Worm (Caenorhabditis elegans) whole organism, L4/young adult: Measurements from ENCODE around the gene lgc-48.

Experiments
- W03F9.2 ChIP-seq: fragments of 150-350 bp; optimal IDR thresholded peaks from 2 replicates; lab custom pipeline; 2014; ENCODE audit warnings: missing biosample characterization, missing genetic modification characterization
- dao-5 ChIP-seq: sonication (generic microtip); optimal IDR thresholded peaks from 2 replicates; lab custom pipeline; 2016; ENCODE audit warnings: missing genotype, missing genetic modification characterization, moderate library complexity, missing compliant biosample characterization
- him-1 ChIP-seq: sonication (generic microtip); optimal IDR thresholded peaks from 2 replicates; lab custom pipeline; 2016; ENCODE audit warnings: missing genotype, missing genetic modification reagents, missing genetic modification characterization, missing compliant biosample characterization

The lgc-48 gene

ce11 chrV:13372821-13373220, 32.8 kb downstream of the lgc-48 start:
- TF ChIP-seq him-1 (tag; lab: Kevin White, UChicago) (no peak), dao-5 (tag; lab: Kevin White, UChicago) (no peak)

ce11 chrV:13373643-13374042, 33.6 kb downstream of the lgc-48 start:
- no peak for TF ChIP-seq him-1 (tag; lab: Kevin White, UChicago)

DNA sequence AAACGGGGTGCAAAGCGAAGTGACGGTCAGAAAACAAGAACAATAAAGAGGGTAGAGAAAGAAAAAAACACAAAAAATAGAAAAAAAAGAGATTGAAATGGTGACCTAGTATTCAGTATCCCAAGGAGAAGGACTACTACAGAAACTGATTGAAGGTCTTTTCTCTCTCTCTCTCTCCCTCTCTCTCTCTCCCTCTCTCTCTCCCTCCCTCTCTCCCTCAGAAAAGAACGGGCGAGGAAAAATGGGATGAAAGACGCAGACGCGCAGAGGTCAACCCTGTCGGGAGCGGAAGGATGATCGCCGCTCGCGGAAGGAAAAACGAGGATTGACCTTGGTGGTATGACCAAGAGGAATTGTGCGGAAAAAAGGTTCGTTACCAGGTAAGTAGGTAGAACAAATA, 34.5 kb downstream of the lgc-48 start:
- TF ChIP-seq dao-5 (tag; lab: Kevin White, UChicago) (no peak), W03F9.2 (tag; lab: Kevin White, UChicago) (no peak), him-1 (tag; lab: Kevin White, UChicago) (no peak)

ce11 chrV:13375861-13376260, 35.8 kb downstream of the lgc-48 start:
- no peak for TF ChIP-seq dao-5 (tag; lab: Kevin White, UChicago)
- no peak for TF ChIP-seq W03F9.2 (tag; lab: Kevin White, UChicago)
- TF ChIP-seq him-1 (tag; lab: Kevin White, UChicago) = no peak

- TF ChIP-seq W03F9.2 (tag; lab: Kevin White, UChicago) = no peak
- TF ChIP-seq him-1 (tag; lab: Kevin White, UChicago) = no peak
- no peak for TF ChIP-seq dao-5 (tag; lab: Kevin White, UChicago)
Observed at ce11 chrV:13377130-13377529, 37.1 kb downstream of the lgc-48 start.

DNA sequence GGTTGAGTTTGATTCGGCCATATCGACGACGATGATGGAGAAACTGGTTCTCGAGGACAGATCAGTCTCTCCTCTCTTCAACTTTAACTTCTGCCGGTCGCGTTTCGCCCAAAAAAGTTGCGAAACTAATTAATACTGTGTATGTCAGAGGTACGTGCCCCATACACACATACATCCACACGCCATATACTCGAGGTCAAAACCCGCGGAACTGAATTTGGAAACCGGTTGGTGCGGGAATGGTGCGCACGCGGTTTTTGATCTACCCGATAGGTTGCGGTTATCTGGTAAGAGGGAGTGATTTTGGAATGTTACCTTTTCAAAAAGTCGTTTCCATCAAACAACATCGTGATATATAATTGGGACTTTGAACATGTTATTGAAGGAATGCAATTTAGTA, 40.1 kb downstream of the lgc-48 start, which contains the start of gene ifbp-1:
Gene ifbp-1, minus strand, starts transcription at position 85 of the 400 bp plus-strand sequence.
- TF ChIP-seq him-1 (tag; lab: Kevin White, UChicago) (no peak), W03F9.2 (tag; lab: Kevin White, UChicago) (no peak)

- no peak for TF ChIP-seq W03F9.2 (tag; lab: Kevin White, UChicago)
- no peak for TF ChIP-seq dao-5 (tag; lab: Kevin White, UChicago)
- no peak for TF ChIP-seq him-1 (tag; lab: Kevin White, UChicago)
Observed at ce11 chrV:13380980-13381379, 40.9 kb downstream of the lgc-48 start, which contains the start of gene cpz-2. cpz-2 (plus strand) TSS chrV:13381189.

- no peak for TF ChIP-seq W03F9.2 (tag; lab: Kevin White, UChicago)
Observed at ce11 chrV:13385798-13386197, 45.8 kb downstream of the lgc-48 start, which contains the start of gene gcy-34. gcy-34 (minus strand) TSS chrV:13385898.

DNA sequence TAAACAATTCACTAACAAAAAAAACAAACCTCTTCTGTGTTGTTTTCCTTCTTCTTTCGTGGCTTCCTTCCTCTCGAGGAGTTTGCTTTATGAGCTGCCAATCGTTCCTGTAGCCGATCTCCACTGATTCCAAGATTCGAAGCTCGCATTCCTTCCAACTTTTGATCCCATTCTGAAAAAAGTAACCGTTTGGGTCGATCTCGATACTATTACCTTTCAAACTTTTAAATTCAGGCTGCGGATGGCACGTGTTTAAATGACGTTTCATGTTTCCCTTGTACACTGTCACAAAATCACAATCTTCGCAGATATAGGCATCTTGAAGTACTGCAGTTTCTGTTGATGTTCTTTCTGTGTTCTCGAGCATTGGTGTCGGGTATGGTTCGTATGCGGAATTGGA, 47.4 kb downstream of the lgc-48 start:
- TF ChIP-seq W03F9.2 (tag; lab: Kevin White, UChicago) (no peak), him-1 (tag; lab: Kevin White, UChicago) (no peak)

ce11 chrV:13388961-13389360, 48.9 kb downstream of the lgc-48 start:
- no peak for TF ChIP-seq him-1 (tag; lab: Kevin White, UChicago)
- TF ChIP-seq dao-5 (tag; lab: Kevin White, UChicago) = no peak
- TF ChIP-seq W03F9.2 (tag; lab: Kevin White, UChicago) = no peak

- TF ChIP-seq him-1 (tag; lab: Kevin White, UChicago) = no peak
- TF ChIP-seq dao-5 (tag; lab: Kevin White, UChicago) = no peak
- TF ChIP-seq W03F9.2 (tag; lab: Kevin White, UChicago) = no peak
Observed at ce11 chrV:13389454-13389853, 49.4 kb downstream of the lgc-48 start.

DNA sequence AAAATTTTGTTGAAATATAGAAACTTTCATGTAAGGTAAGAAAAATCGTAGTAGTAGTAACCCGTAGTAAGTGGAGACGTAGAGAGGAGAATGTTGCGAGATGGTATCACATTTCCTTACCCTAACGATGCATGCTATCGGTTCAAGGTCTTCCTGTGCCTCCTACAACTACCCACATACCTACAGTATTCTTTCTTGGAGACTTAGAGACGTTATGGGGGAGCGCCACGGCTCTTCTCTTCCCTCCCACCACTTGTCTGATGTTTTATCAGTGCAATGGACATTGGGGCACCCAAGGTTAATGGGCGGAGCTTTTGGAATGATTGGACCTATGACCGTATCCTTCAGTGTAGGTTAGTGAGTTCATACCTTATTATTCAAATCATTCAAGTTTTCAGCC, 50.9 kb downstream of the lgc-48 start:
- TF ChIP-seq dao-5 (tag; lab: Kevin White, UChicago) = no peak
- TF ChIP-seq W03F9.2 (tag; lab: Kevin White, UChicago) = no peak
- no peak for TF ChIP-seq him-1 (tag; lab: Kevin White, UChicago)

ce11 chrV:13391378-13392258, 51.6 kb downstream of the lgc-48 start, which contains the start of gene somi-1:
somi-1 (minus strand) TSS chrV:13391395.
- no peak for TF ChIP-seq W03F9.2 (tag; lab: Kevin White, UChicago)
- no peak for TF ChIP-seq dao-5 (tag; lab: Kevin White, UChicago)
- peak; percentile 8 for TF ChIP-seq him-1 (tag; lab: Kevin White, UChicago)
